Fruit fly (Drosophila melanogaster) S2 (cell line): ENCODE measurements around the gene GstD1.

Experiments used
- CG8478 ChIP-seq: fragments of >200 bp; optimal IDR thresholded peaks from 2 replicates; lab custom pipeline; 2018
- CTCF ChIP-seq, 2 experiments: fragments of >200 bp; optimal IDR thresholded peaks; 2 replicates each; lab custom pipeline; 2018

DNA sequence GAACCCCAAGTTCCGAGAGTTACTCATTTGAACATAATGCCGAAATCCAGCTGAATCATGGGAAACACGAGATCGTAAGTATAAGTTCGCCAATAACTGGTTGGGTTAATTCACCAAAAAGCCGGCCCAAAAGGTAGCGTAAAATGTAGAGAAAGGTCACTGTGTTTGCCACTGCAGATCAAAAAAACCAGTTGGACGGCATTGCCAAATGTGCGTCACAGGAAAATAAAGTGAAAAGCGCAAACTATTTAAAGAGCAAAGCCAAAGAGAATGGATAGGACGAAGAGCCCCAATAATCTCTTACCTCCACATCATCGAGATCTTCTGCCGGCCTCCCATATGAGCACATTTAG lies 1.6 kb upstream of the GstD1 start:
- TF ChIP-seq CTCF (optimal IDR thresholded peaks at IDR 0.05; lab: Kevin White, UChicago) (no peak), CG8478 (lab: Kevin White, UChicago) (no peak)
